Worm (Caenorhabditis elegans) whole organism, young adult: ENCODE results near the gene ZC506.1.

Experiments
- C06A6.2 ChIP-seq: fragments of 200-800 bp; sonication (Bioruptor generic); conservative IDR thresholded peaks from 2 replicates; pipeline ENCODE4 v1.3.6; 2022; ENCODE audit warnings: missing genetic modification characterization, missing compliant biosample characterization
- F49E8.2 ChIP-seq: sonication (generic microtip); optimal IDR thresholded peaks from 3 replicates; lab custom pipeline; 2017; ENCODE audit warnings: missing genetic modification characterization, mild to moderate bottlenecking, missing compliant biosample characterization, antibody characterized with exemption, moderate library complexity; ENCODE audit not compliant: insufficient read depth
- F52B5.7 ChIP-seq: sonication (generic microtip); optimal IDR thresholded peaks from 2 replicates; lab custom pipeline; 2016; ENCODE audit warnings: mild to moderate bottlenecking, missing genetic modification characterization, missing compliant biosample characterization
- F57A8.1 ChIP-seq: fragments of 200-800 bp; sonication (Bioruptor generic); optimal IDR thresholded peaks from 2 replicates; lab custom pipeline; 2018; ENCODE audit warnings: mild to moderate bottlenecking, missing genetic modification characterization, moderate library complexity, missing compliant biosample characterization
- F57C9.4 ChIP-seq: sonication (generic microtip); optimal IDR thresholded peaks from 2 replicates; lab custom pipeline; 2017; ENCODE audit warnings: mild to moderate bottlenecking, missing genetic modification characterization, missing compliant biosample characterization
- T26A5.8 ChIP-seq: sonication (generic microtip); optimal IDR thresholded peaks from 2 replicates; lab custom pipeline; 2016; ENCODE audit warnings: missing genetic modification characterization, missing compliant biosample characterization
- Y56A3A.18 ChIP-seq: fragments of 200-800 bp; sonication (Bioruptor generic); IDR thresholded peaks from 2 replicates; pipeline ENCODE4 v1.3.6; 2022; ENCODE audit warnings: missing genetic modification reagents, missing genetic modification characterization, missing compliant biosample characterization
- Y67H2A.10 ChIP-seq: fragments of 200-800 bp; sonication (Bioruptor generic); conservative IDR thresholded peaks from 2 replicates; pipeline ENCODE4 v1.3.6; 2022; ENCODE audit warnings: missing genetic modification reagents, missing genetic modification characterization, missing compliant biosample characterization
- akir-1 ChIP-seq: fragments of 200-800 bp; sonication (Bioruptor generic); optimal IDR thresholded peaks from 2 replicates; lab custom pipeline; 2018; ENCODE audit warnings: mild to moderate bottlenecking, missing genetic modification characterization, moderate library complexity, missing compliant biosample characterization
- atf-7 ChIP-seq: sonication (generic microtip); optimal IDR thresholded peaks from 2 replicates; lab custom pipeline; 2017; ENCODE audit warnings: mild to moderate bottlenecking, missing genetic modification characterization, missing compliant biosample characterization
- attf-5 ChIP-seq: fragments of 200-800 bp; sonication (Bioruptor generic); optimal IDR thresholded peaks from 2 replicates; lab custom pipeline; 2018; ENCODE audit warnings: mild to moderate bottlenecking, missing genetic modification characterization, missing compliant biosample characterization
- bed-2 ChIP-seq: fragments of 200-800 bp; sonication (Bioruptor generic); IDR thresholded peaks from 2 replicates; pipeline ENCODE4 v1.3.6; 2022; ENCODE audit warnings: missing genetic modification reagents, missing genetic modification characterization, missing compliant biosample characterization
- cebp-2 ChIP-seq: fragments of 200-800 bp; sonication (Bioruptor generic); IDR thresholded peaks from 2 replicates; pipeline ENCODE4 v1.3.6; 2022; ENCODE audit warnings: missing genetic modification characterization, missing compliant biosample characterization
- ceh-79 ChIP-seq: sonication (generic microtip); optimal IDR thresholded peaks from 2 replicates; lab custom pipeline; 2017; ENCODE audit warnings: mild to moderate bottlenecking, missing genetic modification characterization, missing compliant biosample characterization
- dox-1 ChIP-seq: fragments of 200-800 bp; sonication (Bioruptor generic); IDR thresholded peaks from 2 replicates; pipeline ENCODE4 v1.3.6; 2022; ENCODE audit warnings: missing genetic modification reagents, missing genetic modification characterization, missing compliant biosample characterization
- dpff-1 ChIP-seq: sonication (generic microtip); optimal IDR thresholded peaks from 2 replicates; lab custom pipeline; 2017; ENCODE audit warnings: mild to moderate bottlenecking, missing genetic modification characterization, missing compliant biosample characterization
- egrh-3 ChIP-seq: fragments of 200-800 bp; sonication (Bioruptor generic); IDR thresholded peaks from 2 replicates; pipeline ENCODE4 v1.3.6; 2022; ENCODE audit warnings: missing genetic modification reagents, missing genetic modification characterization, missing compliant biosample characterization
- fkh-3 ChIP-seq: sonication (generic microtip); optimal IDR thresholded peaks from 2 replicates; lab custom pipeline; 2016; ENCODE audit warnings: mild to moderate bottlenecking, missing genetic modification characterization, missing compliant biosample characterization
- hlh-26 ChIP-seq: fragments of 200-800 bp; sonication (Bioruptor generic); conservative IDR thresholded peaks from 2 replicates; pipeline ENCODE4 v1.3.6; 2022; ENCODE audit warnings: missing genetic modification reagents, missing genetic modification characterization, missing compliant biosample characterization
- hmg-1.2 ChIP-seq: fragments of 200-800 bp; sonication (Bioruptor generic); IDR thresholded peaks from 2 replicates; pipeline ENCODE4 v1.3.6; 2022; ENCODE audit warnings: missing genetic modification reagents, missing genetic modification characterization, missing compliant biosample characterization
- lag-1 ChIP-seq: fragments of 200-800 bp; sonication (Bioruptor generic); IDR thresholded peaks from 2 replicates; pipeline ENCODE4 v1.3.6; 2022; ENCODE audit warnings: missing genetic modification reagents, missing genetic modification characterization, missing compliant biosample characterization
- let-526 ChIP-seq: fragments of 200-800 bp; sonication (Bioruptor generic); IDR thresholded peaks from 2 replicates; pipeline ENCODE4 v1.3.6; 2022; ENCODE audit warnings: missing genetic modification reagents, missing genetic modification characterization, missing compliant biosample characterization
- lin-35 ChIP-seq, 3 experiments: fragments of 150-350 bp in 2 of 3; sonication (generic microtip) in 1 of 3; optimal IDR thresholded peaks; 2 replicates each; lab custom pipeline; 2014 to 2018; ENCODE audit warnings: missing biosample characterization in 3 of 3, missing genetic modification characterization in 3 of 3, missing genetic modification reagents in 3 of 3
- lin-40 ChIP-seq: sonication (generic microtip); optimal IDR thresholded peaks from 2 replicates; lab custom pipeline; 2016; ENCODE audit warnings: missing genetic modification characterization, mild to moderate bottlenecking, missing compliant biosample characterization, missing genotype, missing genetic modification reagents
- madf-3 ChIP-seq: fragments of 200-800 bp; sonication (Bioruptor generic); IDR thresholded peaks from 2 replicates; pipeline ENCODE4 v1.3.6; 2022; ENCODE audit warnings: missing genetic modification reagents, missing genetic modification characterization, missing compliant biosample characterization
- madf-6 ChIP-seq: fragments of 200-800 bp; sonication (Bioruptor generic); IDR thresholded peaks from 2 replicates; pipeline ENCODE4 v1.3.6; 2022; ENCODE audit warnings: missing genetic modification reagents, missing genetic modification characterization, missing compliant biosample characterization
- madf-8 ChIP-seq: fragments of 200-800 bp; sonication (Bioruptor generic); conservative IDR thresholded peaks from 2 replicates; pipeline ENCODE4 v1.3.6; 2022; ENCODE audit warnings: missing genetic modification reagents, missing genetic modification characterization, missing compliant biosample characterization
- mel-28 ChIP-seq: sonication (generic microtip); optimal IDR thresholded peaks from 2 replicates; lab custom pipeline; 2016; ENCODE audit warnings: borderline replicate concordance, mild to moderate bottlenecking, missing genetic modification characterization, missing compliant biosample characterization
- nfya-1 ChIP-seq: sonication (generic microtip); optimal IDR thresholded peaks from 2 replicates; lab custom pipeline; 2017; ENCODE audit warnings: antibody characterized with exemption, missing compliant biosample characterization, missing genetic modification characterization, borderline replicate concordance; ENCODE audit not compliant: insufficient read depth
- nhr-120 ChIP-seq: fragments of 200-800 bp; sonication (Bioruptor generic); IDR thresholded peaks from 2 replicates; pipeline ENCODE4 v1.3.6; 2022; ENCODE audit warnings: missing genetic modification characterization, missing compliant biosample characterization
- nhr-179 ChIP-seq: sonication (generic microtip); optimal IDR thresholded peaks from 2 replicates; lab custom pipeline; 2016; ENCODE audit warnings: mild to moderate bottlenecking, missing genetic modification characterization, missing compliant biosample characterization
- pha-4 ChIP-seq: fragments of 150-350 bp; sonication (generic microtip); optimal IDR thresholded peaks from 2 replicates; lab custom pipeline; 2014; ENCODE audit warnings: missing biosample characterization, missing genetic modification reagents, missing genetic modification characterization
- rcor-1 ChIP-seq: fragments of 200-800 bp; sonication (Bioruptor generic); IDR thresholded peaks from 2 replicates; pipeline ENCODE4 v1.3.6; 2022; ENCODE audit warnings: missing genetic modification reagents, missing genetic modification characterization, missing compliant biosample characterization
- sdz-38 ChIP-seq: sonication (generic microtip); optimal IDR thresholded peaks from 2 replicates; lab custom pipeline; 2016; ENCODE audit warnings: missing genotype, missing genetic modification characterization, missing compliant biosample characterization
- sea-2 ChIP-seq: fragments of 200-800 bp; sonication (Bioruptor generic); IDR thresholded peaks from 2 replicates; pipeline ENCODE4 v1.3.6; 2022; ENCODE audit warnings: missing genetic modification characterization, missing compliant biosample characterization
- snpc-1.3 ChIP-seq: sonication (generic microtip); optimal IDR thresholded peaks from 2 replicates; lab custom pipeline; 2017; ENCODE audit warnings: missing genetic modification characterization, mild to moderate bottlenecking, missing compliant biosample characterization, antibody characterized with exemption, moderate library complexity, missing genotype, missing genetic modification reagents; ENCODE audit not compliant: insufficient read depth
- snpc-4 ChIP-seq, 5 experiments: fragments of 150-350 bp in 1 of 5; sonication (generic microtip) in 4 of 5; optimal IDR thresholded peaks; 2 replicates each; lab custom pipeline; 2014 to 2018; ENCODE audit warnings: missing genetic modification characterization in 5 of 5, missing biosample characterization in 3 of 5, antibody characterized with exemption in 2 of 5, mild to moderate bottlenecking in 2 of 5, missing compliant biosample characterization in 2 of 5, missing genotype in 2 of 5, moderate library complexity in 2 of 5, missing genetic modification reagents in 1 of 5
- sptf-2 ChIP-seq: fragments of 200-800 bp; sonication (Bioruptor generic); optimal IDR thresholded peaks from 2 replicates; lab custom pipeline; 2018; ENCODE audit warnings: mild to moderate bottlenecking, missing genetic modification characterization, missing compliant biosample characterization
- tlf-1 ChIP-seq: fragments of 200-800 bp; sonication (Bioruptor generic); optimal IDR thresholded peaks from 2 replicates; lab custom pipeline; 2018; ENCODE audit warnings: mild to moderate bottlenecking, missing genetic modification characterization, missing compliant biosample characterization
- unc-130 ChIP-seq: sonication (generic microtip); optimal IDR thresholded peaks from 2 replicates; lab custom pipeline; 2016; ENCODE audit warnings: missing genetic modification reagents, missing genetic modification characterization, missing compliant biosample characterization
- xnd-1 ChIP-seq: sonication (generic microtip); optimal IDR thresholded peaks from 2 replicates; lab custom pipeline; 2016; ENCODE audit warnings: missing genotype, missing genetic modification reagents, missing genetic modification characterization, missing compliant biosample characterization
- ztf-18 ChIP-seq: sonication (generic microtip); optimal IDR thresholded peaks from 2 replicates; lab custom pipeline; 2016; ENCODE audit warnings: missing genotype, mild to moderate bottlenecking, missing genetic modification characterization, missing compliant biosample characterization
- ztf-22 ChIP-seq: fragments of 200-800 bp; sonication (Bioruptor generic); optimal IDR thresholded peaks from 2 replicates; lab custom pipeline; 2018; ENCODE audit warnings: mild to moderate bottlenecking, missing genetic modification characterization, moderate library complexity, missing compliant biosample characterization
- ztf-6 ChIP-seq: fragments of 200-800 bp; sonication (Bioruptor generic); IDR thresholded peaks from 2 replicates; pipeline ENCODE4 v1.3.6; 2022; ENCODE audit warnings: missing genetic modification reagents, missing genetic modification characterization, missing compliant biosample characterization

The ZC506.1 gene

ce11 chrX:9956052-9956451 lies 2.7 kb upstream of the ZC506.1 start:
- TF ChIP-seq nhr-120 (GFP tag; lab: Robert Waterston, UW), result no peak
- TF ChIP-seq hlh-26 (GFP tag; lab: Robert Waterston, UW), result no peak
- TF ChIP-seq snpc-4 (GFP tag; optimal IDR thresholded peaks at IDR 0.05; lab: Kevin White, UChicago), result no peak
- TF ChIP-seq snpc-4 (tag; optimal IDR thresholded peaks at IDR 0.05; lab: Kevin White, UChicago), result no peak
- TF ChIP-seq nfya-1 (tag; lab: Kevin White, UChicago), result no peak
- TF ChIP-seq lin-40 (tag; lab: Kevin White, UChicago), result no peak
- no peak for TF ChIP-seq lin-35 (GFP tag; optimal IDR thresholded peaks at IDR 0.05; lab: Kevin White, UChicago)
- TF ChIP-seq lag-1 (GFP tag; lab: Robert Waterston, UW), result no peak
- TF ChIP-seq hmg-1.2 (GFP tag; lab: Robert Waterston, UW), result no peak
- TF ChIP-seq attf-5 (GFP tag; lab: Kevin White, UChicago), result no peak

ce11 chrX:9957449-9957848 lies 1.3 kb upstream of the ZC506.1 start:
- TF ChIP-seq F52B5.7 (no peak), sea-2 (GFP tag; lab: Robert Waterston, UW) (no peak), ceh-79 (tag; lab: Kevin White, UChicago) (no peak), snpc-1.3 (tag; lab: Kevin White, UChicago) (no peak), nfya-1 (tag; lab: Kevin White, UChicago) (no peak), Y56A3A.18 (GFP tag; lab: Robert Waterston, UW) (no peak), pha-4 (tag; lab: Kevin White, UChicago) (no peak), egrh-3 (no peak), hmg-1.2 (GFP tag; lab: Robert Waterston, UW) (no peak)

- no peak for TF ChIP-seq dox-1 (GFP tag; lab: Robert Waterston, UW)
- no peak for TF ChIP-seq lag-1 (GFP tag; lab: Robert Waterston, UW)
- no peak for TF ChIP-seq atf-7 (tag; lab: Kevin White, UChicago)
- TF ChIP-seq ztf-22 (GFP tag; lab: Kevin White, UChicago), result no peak
- no peak for TF ChIP-seq Y56A3A.18 (GFP tag; lab: Robert Waterston, UW)
- no peak for TF ChIP-seq F57C9.4 (tag; lab: Kevin White, UChicago)
- TF ChIP-seq F57A8.1, result no peak
- TF ChIP-seq mel-28 (tag; lab: Kevin White, UChicago), result no peak
- no peak for TF ChIP-seq akir-1 (GFP tag; lab: Kevin White, UChicago)
- TF ChIP-seq madf-8, result no peak
- no peak for TF ChIP-seq nfya-1 (tag; lab: Kevin White, UChicago)
- no peak for TF ChIP-seq rcor-1 (GFP tag; lab: Robert Waterston, UW)
- TF ChIP-seq ztf-18, result no peak
- TF ChIP-seq bed-2 (GFP tag; lab: Robert Waterston, UW), result no peak
- TF ChIP-seq let-526 (GFP tag; lab: Robert Waterston, UW), result no peak
- no peak for TF ChIP-seq sptf-2 (GFP tag; lab: Kevin White, UChicago)
- TF ChIP-seq C06A6.2 (GFP tag; lab: Robert Waterston, UW), result no peak
- TF ChIP-seq unc-130, result no peak
- no peak for TF ChIP-seq F49E8.2
- no peak for TF ChIP-seq tlf-1 (GFP tag; lab: Kevin White, UChicago)
Observed at ce11 chrX:9962535-9962934, 3.8 kb downstream of the ZC506.1 start.

ce11 chrX:9965275-9965674 lies 6.5 kb downstream of the ZC506.1 start, which contains the start of gene pssy-1:
Gene pssy-1 (plus strand): TSS chrX:9965592.
- TF ChIP-seq xnd-1 (tag; lab: Kevin White, UChicago), result no peak
- TF ChIP-seq F49E8.2, result no peak
- no peak for TF ChIP-seq fkh-3 (tag; lab: Kevin White, UChicago)
- TF ChIP-seq dpff-1 (tag; lab: Kevin White, UChicago), result no peak
- no peak for TF ChIP-seq ztf-6
- TF ChIP-seq nhr-179 (tag; lab: Kevin White, UChicago), result no peak
- TF ChIP-seq cebp-2 (GFP tag; lab: Robert Waterston, UW), result no peak
- TF ChIP-seq mel-28 (tag; lab: Kevin White, UChicago), result no peak
- TF ChIP-seq madf-3 (GFP tag; lab: Robert Waterston, UW), result no peak
- no peak for TF ChIP-seq F57C9.4 (tag; lab: Kevin White, UChicago)
- no peak for TF ChIP-seq Y67H2A.10 (GFP tag; lab: Robert Waterston, UW)
- TF ChIP-seq madf-6 (GFP tag; lab: Robert Waterston, UW), result no peak
- TF ChIP-seq T26A5.8, result no peak
- TF ChIP-seq ztf-18, result no peak
- TF ChIP-seq sdz-38, result no peak
